Worm (Caenorhabditis elegans) whole organism, mixed stage, embryonic: ENCODE measurements around the gene spe-29.

Experiments used
- blmp-1 ChIP-seq: fragments of 150-350 bp; optimal IDR thresholded peaks from 2 replicates; lab custom pipeline; 2014; ENCODE audit warnings: missing biosample characterization, missing genetic modification characterization
- ceh-39 ChIP-seq: fragments of 150-350 bp; optimal IDR thresholded peaks from 2 replicates; lab custom pipeline; 2014; ENCODE audit warnings: missing biosample characterization, missing genetic modification characterization
- cnd-1 ChIP-seq: fragments of 200-800 bp; sonication (Bioruptor generic); optimal IDR thresholded peaks from 2 replicates; lab custom pipeline; 2018; ENCODE audit warnings: mild to moderate bottlenecking, missing genetic modification characterization, missing compliant biosample characterization
- elt-1 ChIP-seq: sonication (generic microtip); optimal IDR thresholded peaks from 2 replicates; lab custom pipeline; 2017; ENCODE audit warnings: missing genetic modification characterization, mild to moderate bottlenecking, missing compliant biosample characterization, antibody characterized with exemption, moderate library complexity, borderline replicate concordance; ENCODE audit not compliant: insufficient read depth
- elt-3 ChIP-seq: fragments of 150-350 bp; optimal IDR thresholded peaks from 2 replicates; lab custom pipeline; 2014; ENCODE audit warnings: missing biosample characterization, missing genetic modification characterization
- lin-32 ChIP-seq: fragments of 200-800 bp; sonication (Bioruptor generic); optimal IDR thresholded peaks from 2 replicates; lab custom pipeline; 2018; ENCODE audit warnings: mild to moderate bottlenecking, missing genetic modification characterization, missing compliant biosample characterization
- mep-1 ChIP-seq: fragments of 150-350 bp; optimal IDR thresholded peaks from 2 replicates; lab custom pipeline; 2017; ENCODE audit warnings: missing biosample characterization, missing genetic modification reagents, missing genetic modification characterization, inconsistent platforms
- mls-2 ChIP-seq: sonication (generic microtip); optimal IDR thresholded peaks from 2 replicates; lab custom pipeline; 2016; ENCODE audit warnings: mild to moderate bottlenecking, missing genetic modification characterization, moderate library complexity, missing compliant biosample characterization
- nhr-12 ChIP-seq: fragments of 150-350 bp; optimal IDR thresholded peaks from 2 replicates; lab custom pipeline; 2014; ENCODE audit warnings: missing biosample characterization, missing genetic modification characterization
- nhr-76 ChIP-seq: sonication (generic microtip); optimal IDR thresholded peaks from 2 replicates; lab custom pipeline; 2017; ENCODE audit warnings: missing biosample characterization, missing genetic modification characterization
- snpc-4 ChIP-seq: fragments of 150-350 bp; optimal IDR thresholded peaks from 2 replicates; lab custom pipeline; 2014; ENCODE audit warnings: missing biosample characterization, missing genetic modification characterization
- unc-62 ChIP-seq: fragments of 150-350 bp; optimal IDR thresholded peaks from 2 replicates; lab custom pipeline; 2014; ENCODE audit warnings: missing biosample characterization, missing genetic modification reagents, missing genetic modification characterization
- ztf-11 ChIP-seq: fragments of 150-350 bp; optimal IDR thresholded peaks from 2 replicates; lab custom pipeline; 2014; ENCODE audit warnings: missing biosample characterization, missing genetic modification characterization

- TF ChIP-seq ztf-11 (no peak), blmp-1 (tag; lab: Kevin White, UChicago) (no peak), elt-1 (tag; lab: Kevin White, UChicago) (no peak), ceh-39 (tag; lab: Kevin White, UChicago) (no peak), mep-1 (no peak), nhr-12 (tag; lab: Kevin White, UChicago) (no peak), nhr-76 (no peak), elt-3 (tag; lab: Kevin White, UChicago) (no peak), unc-62 (GFP tag; lab: Kevin White, UChicago) (no peak), snpc-4 (tag; lab: Kevin White, UChicago) (no peak), mls-2 (no peak), cnd-1 (tag; lab: Kevin White, UChicago) (no peak), lin-32 (GFP tag; lab: Kevin White, UChicago) (no peak)
These were observed at the start of gene spe-29 for ce11 chrIV:9933580-9933979.
